Worm (Caenorhabditis elegans): ENCODE measurements around the gene ssq-4.

The ssq-4 gene

ce11 chrIV:4996956-4997355 is 19.3 kb upstream of the ssq-4 start:
- TF ChIP-seq F37B4.10 (GFP tag; IDR thresholded peaks at IDR 0.05) (no peak), die-1 (tag; optimal IDR thresholded peaks at IDR 0.05) (no peak), rcor-1 (GFP tag; IDR thresholded peaks at IDR 0.05) (no peak), T26A5.8 (tag; optimal IDR thresholded peaks at IDR 0.05) (no peak), Y56A3A.18 (GFP tag; IDR thresholded peaks at IDR 0.05) (no peak), zfh-2 (GFP tag; conservative IDR thresholded peaks at IDR 0.05) (peak; percentile 70), zim-3 (tag; optimal IDR thresholded peaks at IDR 0.05) (no peak), egrh-3 (GFP tag; IDR thresholded peaks at IDR 0.05) (peak; percentile 86), nhr-179 (tag; optimal IDR thresholded peaks at IDR 0.05) (no peak), F23B12.7 (tag; optimal IDR thresholded peaks at IDR 0.05; ENCODE audit: insufficient read depth) (no peak)

- TF ChIP-seq Y53G8AR.9 (GFP tag; conservative IDR thresholded peaks at IDR 0.05) = no peak
- TF ChIP-seq Y56A3A.18 (GFP tag; IDR thresholded peaks at IDR 0.05) = no peak
- TF ChIP-seq F55B11.4 (tag; optimal IDR thresholded peaks at IDR 0.05; ENCODE audit: borderline replicate concordance, insufficient read depth) = no peak
- no peak for TF ChIP-seq sdz-38 (tag; optimal IDR thresholded peaks at IDR 0.05)
- no peak for TF ChIP-seq tbp1 (GFP tag; optimal IDR thresholded peaks at IDR 0.05)
- no peak for TF ChIP-seq lsl-1 (GFP tag; optimal IDR thresholded peaks at IDR 0.05)
- TF ChIP-seq die-1 (tag; optimal IDR thresholded peaks at IDR 0.05) = no peak
- TF ChIP-seq dox-1 (GFP tag; IDR thresholded peaks at IDR 0.05) = no peak
- no peak for TF ChIP-seq repo-1 (tag; optimal IDR thresholded peaks at IDR 0.05)
Measured at ce11 chrIV:5002448-5002847, 13.8 kb upstream of the ssq-4 start, which contains the start of gene pes-1. Gene pes-1 (plus strand): TSS chrIV:5002748.

ce11 chrIV:5005154-5005553 is 11.1 kb upstream of the ssq-4 start:
- no peak for TF ChIP-seq egrh-3 (GFP tag; IDR thresholded peaks at IDR 0.05)
- no peak for TF ChIP-seq madf-10 (tag; optimal IDR thresholded peaks at IDR 0.05)
- TF ChIP-seq nfya-2 (GFP tag; IDR thresholded peaks at IDR 0.05) = no peak
- no peak for TF ChIP-seq ceh-27 (GFP tag; optimal IDR thresholded peaks at IDR 0.05)
- no peak for TF ChIP-seq mes-4 (tag; optimal IDR thresholded peaks at IDR 0.05)
- TF ChIP-seq zim-3 (tag; optimal IDR thresholded peaks at IDR 0.05) = no peak
- no peak for TF ChIP-seq Y67H2A.10 (GFP tag; conservative IDR thresholded peaks at IDR 0.05)
- no peak for TF ChIP-seq mcd-1 (GFP tag; IDR thresholded peaks at IDR 0.05)
- no peak for TF ChIP-seq ZK185.1 (tag; optimal IDR thresholded peaks at IDR 0.05; ENCODE audit: poor library complexity, severe bottlenecking)
- no peak for TF ChIP-seq hmg-1.2 (GFP tag; IDR thresholded peaks at IDR 0.05)
- TF ChIP-seq dox-1 (GFP tag; IDR thresholded peaks at IDR 0.05) = no peak
- TF ChIP-seq nhr-90 (tag; optimal IDR thresholded peaks at IDR 0.05) = no peak
- no peak for TF ChIP-seq let-607 (tag; optimal IDR thresholded peaks at IDR 0.05)
- TF ChIP-seq K11D2.4 (GFP tag; IDR thresholded peaks at IDR 0.05) = no peak
- no peak for TF ChIP-seq lin-35 (GFP tag; optimal IDR thresholded peaks at IDR 0.05)

- TF ChIP-seq xnd-1 (tag; optimal IDR thresholded peaks at IDR 0.05) = no peak
Measured at ce11 chrIV:5008378-5008777, 7.9 kb upstream of the ssq-4 start, which contains the start of gene srm-2. Gene srm-2 (plus strand): TSS chrIV:5008678.

ce11 chrIV:5011025-5011424 is 5.3 kb upstream of the ssq-4 start:
- peak; percentile 83 for TF ChIP-seq snpc-1.1 (tag; optimal IDR thresholded peaks at IDR 0.05; ENCODE audit: insufficient read depth)
- TF ChIP-seq snpc-4 (GFP tag; optimal IDR thresholded peaks at IDR 0.05) = peak; percentile 62
- peak in 3 of 4 experiments; percentile 84 to 97 (median 92) for TF ChIP-seq snpc-4 (tag; optimal IDR thresholded peaks at IDR 0.05)

Data from whole organism, young adult.